Fruit fly (Drosophila melanogaster) whole organism, embryonic: Measurements from ENCODE around the gene CG10809.

ENCODE experiments used
- Atf3 ChIP-seq: fragments of 200-800 bp; sonication (Bioruptor generic); optimal IDR thresholded peaks from 3 replicates; lab custom pipeline; 2016; ENCODE audit warnings: missing biosample characterization, missing genetic modification characterization
- CG10543 ChIP-seq: fragments of 200-800 bp; sonication (Bioruptor generic); optimal IDR thresholded peaks from 3 replicates; lab custom pipeline; 2017; ENCODE audit warnings: missing biosample characterization, mild to moderate bottlenecking, missing genetic modification characterization, moderate library complexity
- CG12155 ChIP-seq: fragments of 200-800 bp; sonication (Bioruptor generic); optimal IDR thresholded peaks from 3 replicates; lab custom pipeline; 2016; ENCODE audit warnings: missing biosample characterization, missing genetic modification characterization
- CG12769 ChIP-seq: fragments of 200-800 bp; sonication (Bioruptor generic); optimal IDR thresholded peaks from 2 replicates; lab custom pipeline; 2019; ENCODE audit warnings: missing biosample characterization, mild to moderate bottlenecking, missing genetic modification characterization, moderate library complexity
- CG13287 ChIP-seq: fragments of 200-800 bp; sonication (Bioruptor generic); IDR thresholded peaks from 2 replicates; pipeline ENCODE4 v1.3.6; 2022; ENCODE audit warnings: missing biosample characterization, missing genetic modification characterization; ENCODE audit not compliant: partially characterized antibody
- CG14441 ChIP-seq: fragments of 200-800 bp; sonication (Bioruptor generic); IDR thresholded peaks from 2 replicates; pipeline ENCODE4 v1.3.6; 2022; ENCODE audit warnings: missing biosample characterization, missing genetic modification characterization
- CG16813 ChIP-seq: fragments of 200-800 bp; sonication (Bioruptor generic); IDR thresholded peaks from 3 replicates; pipeline ENCODE4 v1.3.6; 2022; ENCODE audit warnings: missing biosample characterization, missing genetic modification characterization; ENCODE audit not compliant: partially characterized antibody
- CG17186 ChIP-seq: fragments of 200-800 bp; sonication (Bioruptor generic); optimal IDR thresholded peaks from 3 replicates; lab custom pipeline; 2017; ENCODE audit warnings: missing biosample characterization, missing genetic modification reagents, missing genetic modification characterization
- CG18011 ChIP-seq: fragments of 200-800 bp; sonication (Bioruptor generic); optimal IDR thresholded peaks from 2 replicates; lab custom pipeline; 2017; ENCODE audit warnings: missing biosample characterization, missing genetic modification characterization, mild to moderate bottlenecking, moderate library complexity, missing genotype
- CG30403 ChIP-seq: fragments of 200-800 bp; sonication (Bioruptor generic); optimal IDR thresholded peaks from 3 replicates; lab custom pipeline; 2016; ENCODE audit warnings: missing biosample characterization, missing genetic modification characterization
- CG30431 ChIP-seq: fragments of 200-800 bp; sonication (Bioruptor generic); optimal IDR thresholded peaks from 2 replicates; lab custom pipeline; 2017; ENCODE audit warnings: missing biosample characterization, missing genetic modification characterization
- CG31224 ChIP-seq: fragments of 200-800 bp; sonication (Bioruptor generic); IDR thresholded peaks from 2 replicates; pipeline ENCODE4 v1.3.6; 2022; ENCODE audit warnings: missing biosample characterization, missing genetic modification characterization
- CG31441 ChIP-seq: fragments of 200-800 bp; sonication (Bioruptor generic); IDR thresholded peaks from 2 replicates; pipeline ENCODE4 v1.3.6; 2022; ENCODE audit warnings: missing biosample characterization, missing genetic modification characterization
- CG3163 ChIP-seq: fragments of 200-800 bp; sonication (Bioruptor generic); optimal IDR thresholded peaks from 3 replicates; lab custom pipeline; 2016; ENCODE audit warnings: missing biosample characterization, missing genetic modification characterization
- CG4360 ChIP-seq: fragments of 200-800 bp; sonication (Bioruptor generic); IDR thresholded peaks from 2 replicates; pipeline ENCODE4 v1.3.6; 2022; ENCODE audit warnings: missing biosample characterization, missing genetic modification characterization
- CG43689 ChIP-seq: fragments of 200-800 bp; sonication (Bioruptor generic); IDR thresholded peaks from 2 replicates; pipeline ENCODE4 v1.3.6; 2022; ENCODE audit warnings: missing biosample characterization, missing genetic modification characterization
- CG6654 ChIP-seq: fragments of 200-800 bp; sonication (Bioruptor generic); optimal IDR thresholded peaks from 2 replicates; lab custom pipeline; 2017; ENCODE audit warnings: missing biosample characterization, mild to moderate bottlenecking, missing genetic modification characterization
- CG9437 ChIP-seq: fragments of 200-800 bp; sonication (Bioruptor generic); optimal IDR thresholded peaks from 2 replicates; lab custom pipeline; 2018; ENCODE audit warnings: missing biosample characterization, mild to moderate bottlenecking, missing genetic modification characterization
- CG9797 ChIP-seq: fragments of 200-800 bp; sonication (Bioruptor generic); optimal IDR thresholded peaks from 3 replicates; lab custom pipeline; 2018; ENCODE audit warnings: missing biosample characterization, mild to moderate bottlenecking, missing genetic modification characterization
- Camta ChIP-seq: fragments of 200-800 bp; sonication (Bioruptor generic); optimal IDR thresholded peaks from 2 replicates; lab custom pipeline; 2016; ENCODE audit warnings: missing biosample characterization, missing genetic modification characterization
- CoRest ChIP-seq: fragments of 200-800 bp; sonication (Bioruptor generic); optimal IDR thresholded peaks from 3 replicates; lab custom pipeline; 2018; ENCODE audit warnings: missing biosample characterization, mild to moderate bottlenecking, missing genetic modification characterization, moderate library complexity
- Dek ChIP-seq: fragments of 200-800 bp; sonication (Bioruptor generic); optimal IDR thresholded peaks from 3 replicates; lab custom pipeline; 2019; ENCODE audit warnings: missing biosample characterization, mild to moderate bottlenecking, missing genetic modification characterization, moderate library complexity
- Dll ChIP-seq: fragments of 200-800 bp; sonication (Bioruptor generic); IDR thresholded peaks from 4 replicates; pipeline ENCODE4 v1.3.6; 2022; ENCODE audit warnings: missing biosample characterization, missing genetic modification characterization; ENCODE audit not compliant: partially characterized antibody
- HmgZ ChIP-seq: fragments of 200-800 bp; sonication (Bioruptor generic); optimal IDR thresholded peaks from 2 replicates; lab custom pipeline; 2018; ENCODE audit warnings: missing biosample characterization, mild to moderate bottlenecking, missing genetic modification characterization
- Hmr ChIP-seq: fragments of 200-800 bp; sonication (Bioruptor generic); optimal IDR thresholded peaks from 3 replicates; lab custom pipeline; 2017; ENCODE audit warnings: mild to moderate bottlenecking, missing biosample characterization, missing genetic modification reagents, missing genetic modification characterization
- NC2α ChIP-seq: fragments of 200-800 bp; sonication (Bioruptor generic); optimal IDR thresholded peaks from 2 replicates; lab custom pipeline; 2016; ENCODE audit warnings: missing biosample characterization, missing genetic modification characterization
- Nf-YA ChIP-seq: fragments of 200-800 bp; sonication (Bioruptor generic); IDR thresholded peaks from 2 replicates; pipeline ENCODE4 v1.3.6; 2022; ENCODE audit warnings: missing biosample characterization, missing genetic modification characterization
- Sox102F ChIP-seq: fragments of 200-800 bp; sonication (Bioruptor generic); optimal IDR thresholded peaks from 2 replicates; lab custom pipeline; 2018; ENCODE audit warnings: missing biosample characterization, mild to moderate bottlenecking, missing genetic modification characterization, moderate library complexity
- Sry-β ChIP-seq: fragments of 200-800 bp; sonication (Bioruptor generic); optimal IDR thresholded peaks from 2 replicates; lab custom pipeline; 2018; ENCODE audit warnings: missing biosample characterization, mild to moderate bottlenecking, missing genetic modification characterization, moderate library complexity
- chinmo ChIP-seq: fragments of 200-800 bp; sonication (Bioruptor generic); IDR thresholded peaks from 4 replicates; pipeline ENCODE4 v1.3.6; 2022; ENCODE audit warnings: missing biosample characterization, missing genetic modification characterization; ENCODE audit not compliant: partially characterized antibody
- dm ChIP-seq: fragments of 200-800 bp; sonication (Bioruptor generic); optimal IDR thresholded peaks from 3 replicates; lab custom pipeline; 2016; ENCODE audit warnings: missing biosample characterization, missing genetic modification characterization
- ewg ChIP-seq: fragments of 200-800 bp; sonication (Bioruptor generic); optimal IDR thresholded peaks from 3 replicates; lab custom pipeline; 2017; ENCODE audit warnings: mild to moderate bottlenecking, missing biosample characterization, missing genetic modification reagents, missing genetic modification characterization
- exex ChIP-seq: fragments of 200-800 bp; sonication (Bioruptor generic); optimal IDR thresholded peaks from 4 replicates; lab custom pipeline; 2018; ENCODE audit warnings: missing biosample characterization, mild to moderate bottlenecking, missing genetic modification characterization, moderate library complexity
- fd102C ChIP-seq: fragments of 200-800 bp; sonication (Bioruptor generic); optimal IDR thresholded peaks from 2 replicates; lab custom pipeline; 2018; ENCODE audit warnings: missing biosample characterization, mild to moderate bottlenecking, missing genetic modification characterization, moderate library complexity
- fd96Cb ChIP-seq: fragments of 200-800 bp; sonication (Bioruptor generic); optimal IDR thresholded peaks from 2 replicates; lab custom pipeline; 2018; ENCODE audit warnings: missing biosample characterization, mild to moderate bottlenecking, missing genetic modification characterization, moderate library complexity
- ftz-f1 ChIP-seq: fragments of 200-800 bp; sonication (Bioruptor generic); optimal IDR thresholded peaks from 2 replicates; lab custom pipeline; 2016; ENCODE audit warnings: missing biosample characterization, missing genetic modification characterization
- jumu ChIP-seq: fragments of 200-800 bp; sonication (Bioruptor generic); optimal IDR thresholded peaks from 3 replicates; lab custom pipeline; 2016; ENCODE audit warnings: missing biosample characterization, missing genetic modification characterization
- ken ChIP-seq: fragments of 200-800 bp; sonication (Bioruptor generic); IDR thresholded peaks from 3 replicates; pipeline ENCODE4 v1.3.6; 2022; ENCODE audit warnings: missing biosample characterization, missing genetic modification characterization
- lilli ChIP-seq: fragments of 200-800 bp; sonication (Bioruptor generic); optimal IDR thresholded peaks from 3 replicates; lab custom pipeline; 2016; ENCODE audit warnings: missing biosample characterization, missing genetic modification characterization
- odd ChIP-seq: fragments of 200-800 bp; sonication (Bioruptor generic); optimal IDR thresholded peaks from 2 replicates; lab custom pipeline; 2017; ENCODE audit warnings: missing biosample characterization, mild to moderate bottlenecking, missing genetic modification characterization
- pan ChIP-seq, 4 experiments: fragments of >200 bp in 3 of 4; fragments of 200-800 bp in 1 of 4; sonication (Bioruptor generic) in 1 of 4; optimal IDR thresholded peaks in 3 of 4; IDR thresholded peaks in 1 of 4; 2 replicates each; pipeline versions ENCODE4 v1.3.6 to Lab custom; 2017 to 2022; ENCODE audit warnings: missing biosample characterization in 2 of 4, missing genetic modification characterization in 2 of 4, mixed read lengths in 1 of 4
- pzg ChIP-seq: fragments of 200-800 bp; sonication (Bioruptor generic); optimal IDR thresholded peaks from 3 replicates; lab custom pipeline; 2018; ENCODE audit warnings: missing biosample characterization, mild to moderate bottlenecking, missing genetic modification characterization, moderate library complexity
- sens ChIP-seq: fragments of 200-800 bp; sonication (Bioruptor generic); peaks from one replicate; lab custom pipeline; 2016; ENCODE audit warnings: missing biosample characterization, missing genetic modification characterization
- sima ChIP-seq: fragments of 200-800 bp; sonication (Bioruptor generic); optimal IDR thresholded peaks from 2 replicates; lab custom pipeline; 2016; ENCODE audit warnings: missing biosample characterization, missing genetic modification characterization
- sob ChIP-seq: fragments of 200-800 bp; sonication (Bioruptor generic); IDR thresholded peaks from 2 replicates; pipeline ENCODE4 v1.3.6; 2022; ENCODE audit warnings: missing biosample characterization, missing genetic modification characterization
- ttk ChIP-seq: fragments of 200-800 bp; sonication (Bioruptor generic); IDR thresholded peaks from 2 replicates; pipeline ENCODE4 v2.1.2; 2022; ENCODE audit warnings: missing biosample characterization, missing genetic modification characterization
- tup ChIP-seq: fragments of 200-800 bp; sonication (Bioruptor generic); optimal IDR thresholded peaks from 2 replicates; lab custom pipeline; 2016; ENCODE audit warnings: missing biosample characterization, mild to moderate bottlenecking, missing genetic modification characterization, moderate library complexity

CG10809 gene

DNA sequence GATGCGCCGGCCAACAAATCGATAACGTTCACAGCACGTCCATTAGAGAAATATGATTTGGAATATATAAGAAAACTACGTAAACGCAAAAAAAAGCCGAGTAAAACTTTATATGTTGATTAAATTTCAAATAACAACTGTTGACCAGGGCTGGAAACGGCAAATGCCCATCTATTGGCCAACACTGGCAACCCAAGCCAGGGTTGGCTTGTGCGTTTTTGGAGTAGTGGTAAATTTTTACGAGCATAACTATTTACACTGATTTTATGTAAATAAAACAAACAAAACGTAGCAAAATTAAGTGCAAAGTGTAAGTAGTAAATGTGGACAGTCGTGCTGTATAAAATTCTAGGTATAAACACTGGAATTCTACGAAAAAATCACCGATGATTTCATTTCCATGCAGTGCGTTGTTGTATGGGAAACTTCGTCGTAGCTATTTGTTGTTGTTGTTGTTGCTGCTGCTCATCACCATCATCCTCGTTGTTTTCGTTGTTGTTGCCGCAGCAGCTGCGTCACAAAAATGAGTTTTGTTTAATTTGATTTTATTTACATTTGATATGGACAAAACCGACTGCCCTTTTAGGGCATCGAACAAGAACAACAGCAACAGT lies 39.5 kb upstream of the CG10809 start, which contains the start of gene nudE (continued):
- TF ChIP-seq CG18011 (GFP tag; lab: Kevin White, UChicago) (no peak), CG3163 (GFP tag; lab: Kevin White, UChicago) (peak; percentile 43), ttk (GFP tag; lab: Robert Waterston, UW) (no peak), Sry-β (GFP tag; lab: Kevin White, UChicago) (no peak)

DNA sequence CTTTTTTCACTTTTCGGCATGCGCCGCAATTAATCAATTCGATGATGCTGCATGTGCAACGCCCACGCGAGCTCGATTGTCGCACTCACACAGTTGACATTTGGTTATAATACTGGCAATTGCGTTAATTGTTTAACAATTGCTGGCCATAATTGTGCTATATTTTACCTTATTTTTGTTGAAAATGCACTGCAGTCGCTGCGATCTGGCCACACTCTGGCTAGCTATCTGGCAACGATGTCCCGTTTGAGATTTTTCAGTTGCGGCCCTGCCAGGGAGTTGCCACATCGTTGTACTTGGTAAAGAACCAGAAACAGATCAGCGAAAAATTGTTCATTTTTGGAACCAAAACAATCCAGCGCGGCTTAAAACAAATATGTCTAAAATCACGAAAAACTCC lies 38.7 kb upstream of the CG10809 start, which contains the start of the genes CG6707 and CG46387:
Gene CG6707 (minus strand): TSS at position 221 of the 400 bp plus-strand sequence.
Gene CG46387 (plus strand): TSS at position 272 of the 400 bp plus-strand sequence.
- TF ChIP-seq Camta (GFP tag; lab: Kevin White, UChicago) (no peak), Atf3 (GFP tag; lab: Kevin White, UChicago) (no peak), ken (GFP tag; lab: Robert Waterston, UW) (no peak), HmgZ (tag; lab: Kevin White, UChicago) (peak; percentile 74), jumu (GFP tag; lab: Kevin White, UChicago) (peak; percentile 44), pzg (GFP tag; lab: Kevin White, UChicago) (peak; percentile 91), exex (tag; lab: Kevin White, UChicago) (no peak), ewg (peak; percentile 70), Dll (GFP tag; lab: Robert Waterston, UW) (peak; percentile 19; the same call in 1 of the 4 replicates), CG17186 (peak; percentile 24), NC2α (no peak), CG31224 (no peak), ftz-f1 (GFP tag; lab: Kevin White, UChicago) (no peak), fd96Cb (tag; lab: Kevin White, UChicago) (no peak), CG43689 (GFP tag; lab: Robert Waterston, UW) (no peak), lilli (GFP tag; lab: Kevin White, UChicago) (peak; percentile 45), CG16813 (peak; percentile 23; the same call in 1 of the 3 replicates), sens (GFP tag; lab: Kevin White, UChicago) (peak; percentile 23), CG10543 (GFP tag; lab: Kevin White, UChicago) (peak; percentile 26), dm (GFP tag; lab: Kevin White, UChicago) (peak; percentile 53), pan (optimal IDR thresholded peaks at IDR 0.05; lab: Kevin White, UChicago) (no peak), pan (GFP tag; optimal IDR thresholded peaks at IDR 0.05 in 1 of 2, IDR thresholded peaks at IDR 0.05 in 1 of 2) (no peak), CG4360 (GFP tag; lab: Robert Waterston, UW) (no peak), CG31441 (GFP tag; lab: Robert Waterston, UW) (no peak), odd (GFP tag; lab: Kevin White, UChicago) (no peak), CG3163 (GFP tag; lab: Kevin White, UChicago) (no peak), tup (GFP tag; lab: Kevin White, UChicago) (no peak), CG30431 (GFP tag; lab: Kevin White, UChicago) (no peak), CG13287 (peak; percentile 25; the same call in 1 of the 2 replicates), CG30403 (GFP tag; lab: Kevin White, UChicago) (no peak), Hmr (GFP tag; lab: Kevin White, UChicago) (peak; percentile 56), CG9437 (GFP tag; lab: Kevin White, UChicago) (no peak), sob (GFP tag; lab: Robert Waterston, UW) (peak; percentile 38; the same call in 1 of the 2 replicates), Sox102F (GFP tag; lab: Kevin White, UChicago) (no peak), Dek (tag; lab: Kevin White, UChicago) (no peak), CG12769 (tag; lab: Kevin White, UChicago) (peak; percentile 34), CG12155 (GFP tag; lab: Kevin White, UChicago) (peak; percentile 10), fd102C (GFP tag; lab: Kevin White, UChicago) (no peak), Nf-YA (no peak), chinmo (GFP tag; lab: Robert Waterston, UW) (0 out of 4 replicates have a peak, but pooled peaks have one; percentile 74), CG9797 (GFP tag; lab: Kevin White, UChicago) (peak; percentile 35), CG6654 (no peak), CoRest (tag; lab: Kevin White, UChicago) (peak; percentile 26), CG14441 (GFP tag; lab: Robert Waterston, UW) (0 out of 2 replicates have a peak, but pooled peaks have one; percentile 17), sima (GFP tag; lab: Kevin White, UChicago) (no peak)
